Worm (Caenorhabditis elegans) whole organism, late embryonic: Measurements from ENCODE around the gene ptr-4.

Experiments used
- ceh-9 ChIP-seq: sonication (generic microtip); optimal IDR thresholded peaks from 2 replicates; lab custom pipeline; 2016; ENCODE audit warnings: mild to moderate bottlenecking, missing genetic modification characterization, inconsistent platforms, missing compliant biosample characterization
- gmeb-2 ChIP-seq: sonication (generic microtip); optimal IDR thresholded peaks from 2 replicates; lab custom pipeline; 2016; ENCODE audit warnings: missing genetic modification characterization, inconsistent platforms, missing compliant biosample characterization
- madf-2 ChIP-seq: sonication (generic microtip); optimal IDR thresholded peaks from 2 replicates; lab custom pipeline; 2017; ENCODE audit warnings: missing genetic modification characterization, missing compliant biosample characterization
- nhr-11 ChIP-seq: fragments of 150-350 bp; optimal IDR thresholded peaks from 2 replicates; lab custom pipeline; 2014; ENCODE audit warnings: missing biosample characterization, missing genetic modification characterization
- pag-3 ChIP-seq: sonication (generic microtip); optimal IDR thresholded peaks from 2 replicates; lab custom pipeline; 2016; ENCODE audit warnings: missing compliant biosample characterization, missing genetic modification characterization, borderline replicate concordance
- unc-3 ChIP-seq, 2 experiments: fragments of 200-800 bp in 1 of 2; sonication (Bioruptor generic) in 1 of 2; sonication (generic microtip) in 1 of 2; conservative IDR thresholded peaks in 1 of 2; optimal IDR thresholded peaks in 1 of 2; 2 replicates each; pipeline versions ENCODE4 v1.3.6 to Lab custom; 2016 to 2022; ENCODE audit warnings: missing compliant biosample characterization in 2 of 2, missing genetic modification characterization in 2 of 2, missing genetic modification reagents in 1 of 2

DNA sequence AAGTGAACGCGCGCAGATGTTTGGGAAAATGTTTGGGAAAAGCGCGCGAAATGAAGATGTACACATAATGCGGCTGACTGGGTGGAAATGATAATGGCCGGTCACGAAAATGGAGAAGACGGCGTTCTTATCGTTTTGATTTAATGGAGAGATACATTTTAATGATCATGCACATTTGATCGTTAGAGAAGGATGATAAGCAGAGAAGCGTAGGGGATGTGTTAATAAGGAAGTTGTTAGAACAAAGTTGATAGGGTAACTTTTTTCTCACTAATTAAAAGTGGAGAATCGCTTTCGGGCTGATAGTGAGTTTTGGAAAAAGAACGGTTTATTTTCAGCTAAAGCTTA lies 24.7 kb downstream of the ptr-4 start:
- TF ChIP-seq ceh-9 (no peak), unc-3 (GFP tag; conservative IDR thresholded peaks at IDR 0.05; lab: Robert Waterston, UW) (no peak), unc-3 (tag; optimal IDR thresholded peaks at IDR 0.05; lab: Kevin White, UChicago) (no peak), gmeb-2 (tag; lab: Kevin White, UChicago) (no peak), nhr-11 (tag; lab: Kevin White, UChicago) (no peak), pag-3 (tag; lab: Kevin White, UChicago) (no peak), madf-2 (no peak)
